Worm (Caenorhabditis elegans) whole organism, L4/young adult: ENCODE measurements around the gene sre-49.
"Not testable (repeated sequence)": the region's sequence is repeated elsewhere in the genome, so short reads cannot be mapped to it uniquely, and the experiment has no call there.

Source experiments
- W03F9.2 ChIP-seq: fragments of 150-350 bp; optimal IDR thresholded peaks from 2 replicates; lab custom pipeline; 2014; ENCODE audit warnings: missing biosample characterization, missing genetic modification characterization
- dao-5 ChIP-seq: sonication (generic microtip); optimal IDR thresholded peaks from 2 replicates; lab custom pipeline; 2016; ENCODE audit warnings: missing genotype, missing genetic modification characterization, moderate library complexity, missing compliant biosample characterization
- him-1 ChIP-seq: sonication (generic microtip); optimal IDR thresholded peaks from 2 replicates; lab custom pipeline; 2016; ENCODE audit warnings: missing genotype, missing genetic modification reagents, missing genetic modification characterization, missing compliant biosample characterization

sre-49 gene

ce11 chrII:12318541-12318940, at the start of gene sre-49:
Gene sre-49, plus strand, starts transcription at chrII:12318841.
- not testable (repeated sequence) for TF ChIP-seq him-1, dao-5, W03F9.2 (tag; lab: Kevin White, UChicago)

- TF ChIP-seq W03F9.2 (tag; lab: Kevin White, UChicago), result no peak
- TF ChIP-seq him-1 (tag; lab: Kevin White, UChicago), result no peak
- no peak for TF ChIP-seq dao-5 (tag; lab: Kevin White, UChicago)
Observed at ce11 chrII:12268857-12269256, 49.8 kb upstream of the sre-49 start.

ce11 chrII:12274944-12275343, 43.7 kb upstream of the sre-49 start, which contains the start of gene Y57A10A.27:
Gene Y57A10A.27, minus strand, starts transcription at chrII:12275044.
- TF ChIP-seq him-1 (tag; lab: Kevin White, UChicago), result no peak
- TF ChIP-seq W03F9.2 (tag; lab: Kevin White, UChicago), result no peak
- no peak for TF ChIP-seq dao-5 (tag; lab: Kevin White, UChicago)

DNA sequence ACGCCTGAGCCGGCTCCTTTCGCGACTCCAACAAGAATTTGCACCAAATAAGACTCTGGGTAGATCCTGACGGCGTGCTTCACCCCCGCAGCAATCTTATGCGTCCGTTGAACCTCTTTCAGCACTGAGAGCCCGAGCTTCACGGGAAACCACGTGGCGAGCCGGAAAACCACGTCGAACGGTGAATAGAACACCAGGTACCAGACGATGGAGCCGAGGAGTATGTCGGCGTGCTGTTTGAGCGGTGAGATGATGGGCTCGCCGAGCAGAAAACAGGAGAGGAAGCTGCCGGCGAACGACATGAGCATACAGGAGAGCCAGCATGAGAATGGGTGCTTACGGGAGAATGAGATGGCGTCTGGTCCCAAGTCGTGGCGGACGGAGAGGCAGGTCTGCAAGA, 40.0 kb upstream of the sre-49 start:
- TF ChIP-seq dao-5 (tag; lab: Kevin White, UChicago) (no peak), W03F9.2 (tag; lab: Kevin White, UChicago) (no peak), him-1 (tag; lab: Kevin White, UChicago) (no peak)

- TF ChIP-seq him-1 (tag; lab: Kevin White, UChicago) (no peak), W03F9.2 (tag; lab: Kevin White, UChicago) (no peak), dao-5 (tag; lab: Kevin White, UChicago) (no peak)
Observed at ce11 chrII:12279259-12279658, 39.4 kb upstream of the sre-49 start, which contains the start of the genes tric-1B.2 and Y57A10A.29. Gene tric-1B.2, minus strand, starts transcription at chrII:12279387. Gene Y57A10A.29, plus strand, starts transcription at chrII:12279561.

DNA sequence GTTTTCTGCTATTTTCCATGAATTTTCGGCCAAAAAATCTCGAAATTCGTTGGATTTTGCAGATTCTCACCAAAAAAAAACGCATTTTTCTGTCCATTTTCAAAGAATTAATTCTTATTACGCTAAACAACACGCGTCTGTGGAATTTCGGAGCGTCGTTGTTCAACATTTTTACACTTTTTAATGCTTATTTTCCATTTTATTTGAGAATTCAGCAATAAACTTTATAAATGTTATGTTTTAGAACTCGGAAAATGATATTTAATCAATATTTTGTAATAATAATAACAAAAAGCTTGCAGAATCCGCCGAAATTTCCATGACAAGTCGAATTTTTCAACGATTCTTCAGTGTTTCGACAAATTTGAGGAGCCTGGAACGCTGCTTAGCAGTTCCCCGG, 38.3 kb upstream of the sre-49 start, which contains the start of gene ife-5:
Gene ife-5, plus strand, starts transcription at position 301 of the 400 bp plus-strand sequence.
- no peak for TF ChIP-seq W03F9.2 (tag; lab: Kevin White, UChicago)
- no peak for TF ChIP-seq him-1 (tag; lab: Kevin White, UChicago)
- TF ChIP-seq dao-5 (tag; lab: Kevin White, UChicago), result no peak

- no peak for TF ChIP-seq him-1 (tag; lab: Kevin White, UChicago)
- TF ChIP-seq dao-5 (tag; lab: Kevin White, UChicago), result no peak
- TF ChIP-seq W03F9.2 (tag; lab: Kevin White, UChicago), result no peak
Observed at ce11 chrII:12284045-12284444, 34.6 kb upstream of the sre-49 start.

- TF ChIP-seq W03F9.2 (tag; lab: Kevin White, UChicago), result no peak
- no peak for TF ChIP-seq him-1 (tag; lab: Kevin White, UChicago)
- TF ChIP-seq dao-5 (tag; lab: Kevin White, UChicago), result no peak
Observed at ce11 chrII:12289085-12289484, 29.6 kb upstream of the sre-49 start, which contains the start of gene Y57A10A.31. Gene Y57A10A.31, plus strand, starts transcription at chrII:12289385.

- TF ChIP-seq dao-5 (tag; lab: Kevin White, UChicago) (no peak), W03F9.2 (tag; lab: Kevin White, UChicago) (no peak), him-1 (tag; lab: Kevin White, UChicago) (no peak)
Observed at ce11 chrII:12296591-12296990, 22.1 kb upstream of the sre-49 start.

DNA sequence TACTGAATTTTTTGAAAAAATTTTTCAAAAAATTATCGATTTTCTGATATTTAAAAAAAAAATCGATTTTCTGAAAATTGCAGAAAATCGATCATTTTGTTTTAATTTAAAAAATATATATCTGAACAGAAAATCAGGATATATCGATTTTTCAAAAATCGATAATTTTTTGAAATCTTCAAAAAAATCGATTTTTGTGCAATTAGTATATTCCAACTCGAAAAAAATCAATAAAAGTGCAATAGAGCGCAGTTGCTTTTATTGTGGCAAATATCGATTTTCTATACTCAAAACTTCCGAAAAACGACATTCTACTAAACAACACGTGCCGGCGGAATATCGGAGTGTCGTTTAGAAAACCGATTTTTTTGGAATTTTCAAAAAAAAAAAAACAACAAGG, 18.0 kb upstream of the sre-49 start:
- TF ChIP-seq dao-5 (tag; lab: Kevin White, UChicago) (no peak), him-1 (tag; lab: Kevin White, UChicago) (no peak), W03F9.2 (tag; lab: Kevin White, UChicago) (no peak)

- TF ChIP-seq dao-5 (tag; lab: Kevin White, UChicago) (no peak), W03F9.2 (tag; lab: Kevin White, UChicago) (no peak), him-1 (tag; lab: Kevin White, UChicago) (no peak)
Observed at ce11 chrII:12301233-12301632, 17.4 kb upstream of the sre-49 start.

ce11 chrII:12302354-12302753, 16.3 kb upstream of the sre-49 start, which contains the start of gene C50E10.1:
Gene C50E10.1, minus strand, starts transcription at chrII:12302454.
- no peak for TF ChIP-seq W03F9.2 (tag; lab: Kevin White, UChicago)
- no peak for TF ChIP-seq him-1 (tag; lab: Kevin White, UChicago)
- no peak for TF ChIP-seq dao-5 (tag; lab: Kevin White, UChicago)

DNA sequence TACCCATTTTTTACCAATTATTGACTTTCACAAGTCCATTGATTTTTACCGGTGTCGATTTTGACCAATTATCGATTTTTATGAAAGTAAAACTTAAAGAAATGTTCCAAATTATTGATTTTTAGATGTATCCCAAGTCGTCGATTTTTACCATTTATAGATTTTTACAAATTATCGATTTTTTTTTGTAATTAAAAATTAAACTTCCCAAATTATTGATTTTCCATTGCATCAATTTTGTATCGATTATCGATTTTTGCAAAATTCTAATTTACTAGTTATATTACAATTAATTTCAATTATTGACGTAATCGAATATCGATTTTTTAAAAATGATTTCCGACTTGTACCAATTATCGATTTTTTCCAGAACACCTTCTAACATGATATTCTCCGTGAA, 15.5 kb upstream of the sre-49 start, which contains the start of gene sre-50:
Gene sre-50, plus strand, starts transcription at position 384 of the 400 bp plus-strand sequence.
- TF ChIP-seq him-1 (tag; lab: Kevin White, UChicago) (no peak), W03F9.2 (tag; lab: Kevin White, UChicago) (no peak), dao-5 (tag; lab: Kevin White, UChicago) (no peak)

ce11 chrII:12309614-12310013, 9.0 kb upstream of the sre-49 start, which contains the start of gene C50E10.2:
Gene C50E10.2, minus strand, starts transcription at chrII:12309714.
- no peak for TF ChIP-seq him-1 (tag; lab: Kevin White, UChicago)
- TF ChIP-seq dao-5 (tag; lab: Kevin White, UChicago), result no peak
- TF ChIP-seq W03F9.2 (tag; lab: Kevin White, UChicago), result no peak
